Fruit fly (Drosophila melanogaster): ENCODE results near the gene AsnRS.

DNA sequence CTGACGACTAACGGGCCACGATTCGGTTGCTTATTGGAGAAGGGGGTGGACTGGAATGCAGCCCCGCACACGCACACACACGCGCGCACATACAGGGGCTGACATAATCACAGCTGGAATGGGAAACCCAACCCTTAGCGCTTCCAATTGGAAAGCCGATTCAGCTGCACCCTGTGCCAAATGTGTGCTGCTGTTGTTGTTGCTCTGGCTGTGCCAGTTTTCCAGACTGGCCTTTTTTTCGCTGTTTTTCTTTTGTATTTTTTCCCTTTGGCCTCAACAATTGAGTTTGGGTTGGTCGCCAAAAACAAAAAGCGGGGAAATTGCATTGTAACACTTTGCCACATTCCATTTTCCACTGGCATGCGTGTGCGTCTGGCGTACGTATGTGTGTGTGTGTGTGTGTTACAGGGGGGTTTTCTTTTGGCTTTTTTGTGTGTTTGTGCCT, 48.4 kb downstream of the AsnRS start:
- no peak for TF ChIP-seq CG7045 (GFP tag; optimal IDR thresholded peaks at IDR 0.05)
- no peak for TF ChIP-seq bab1 (GFP tag; optimal IDR thresholded peaks at IDR 0.05)
- TF ChIP-seq tj (GFP tag; optimal IDR thresholded peaks at IDR 0.05) = no peak
- no peak for TF ChIP-seq ovo (GFP tag; optimal IDR thresholded peaks at IDR 0.05)

Measured in whole organism, adult.